Worm (Caenorhabditis elegans): ENCODE results near the gene kvs-3.

Gene kvs-3

ce11 chrV:9293359-9293758 lies 24.8 kb upstream of the kvs-3 start:
- TF ChIP-seq elt-3 (tag; optimal IDR thresholded peaks at IDR 0.05) (no peak), mep-1 (tag; optimal IDR thresholded peaks at IDR 0.05) (no peak), tbx-8 (GFP tag; optimal IDR thresholded peaks at IDR 0.05) (no peak), unc-120 (tag; optimal IDR thresholded peaks at IDR 0.05; ENCODE audit: poor library complexity, severe bottlenecking) (no peak), lsy-2 (tag; optimal IDR thresholded peaks at IDR 0.05) (no peak), unc-39 (tag; optimal IDR thresholded peaks at IDR 0.05) (no peak), elt-1 (tag; optimal IDR thresholded peaks at IDR 0.05; ENCODE audit: borderline replicate concordance, insufficient read depth) (no peak), lin-32 (GFP tag; optimal IDR thresholded peaks at IDR 0.05) (no peak), ces-1 (GFP tag; optimal IDR thresholded peaks at IDR 0.05) (peak; percentile 59), ztf-11 (tag; optimal IDR thresholded peaks at IDR 0.05) (no peak), ceh-39 (tag; optimal IDR thresholded peaks at IDR 0.05) (no peak), ceh-43 (GFP tag; optimal IDR thresholded peaks at IDR 0.05) (peak; percentile 24), M03D4.4 (tag; optimal IDR thresholded peaks at IDR 0.05) (peak; percentile 31), zip-8 (tag; optimal IDR thresholded peaks at IDR 0.05) (no peak), blmp-1 (tag; optimal IDR thresholded peaks at IDR 0.05) (no peak), lin-13 (tag; optimal IDR thresholded peaks at IDR 0.05) (no peak), hlh-1 (tag; optimal IDR thresholded peaks at IDR 0.05) (no peak), snpc-4 (tag; optimal IDR thresholded peaks at IDR 0.05) (no peak), sptf-1 (tag; optimal IDR thresholded peaks at IDR 0.05) (peak; percentile 61), drap-1 (GFP tag; optimal IDR thresholded peaks at IDR 0.05) (peak; percentile 29), cnd-1 (tag; optimal IDR thresholded peaks at IDR 0.05) (peak; percentile 1), nhr-76 (tag; optimal IDR thresholded peaks at IDR 0.05) (no peak), bed-3 (GFP tag; optimal IDR thresholded peaks at IDR 0.05) (peak; percentile 6), nhr-28 (tag; optimal IDR thresholded peaks at IDR 0.05) (no peak), sem-2 (GFP tag; optimal IDR thresholded peaks at IDR 0.05) (no peak), pha-4 (tag; optimal IDR thresholded peaks at IDR 0.05) (no peak), flh-1 (GFP tag; optimal IDR thresholded peaks at IDR 0.05) (no peak), nhr-12 (tag; optimal IDR thresholded peaks at IDR 0.05) (no peak), nhr-2 (tag; optimal IDR thresholded peaks at IDR 0.05) (no peak), unc-62 (GFP tag; optimal IDR thresholded peaks at IDR 0.05) (no peak), mls-2 (tag; optimal IDR thresholded peaks at IDR 0.05) (peak; percentile 19), ceh-83 (GFP tag; optimal IDR thresholded peaks at IDR 0.05) (peak; percentile 25), nhr-237 (tag; optimal IDR thresholded peaks at IDR 0.05) (no peak), mab-5 (tag; optimal IDR thresholded peaks at IDR 0.05) (no peak), ham-2 (GFP tag; optimal IDR thresholded peaks at IDR 0.05) (no peak)

- TF ChIP-seq ceh-39 (tag; optimal IDR thresholded peaks at IDR 0.05): no peak
- TF ChIP-seq unc-62 (GFP tag; optimal IDR thresholded peaks at IDR 0.05): peak; percentile 18
- peak; percentile 12 for TF ChIP-seq pha-4 (tag; optimal IDR thresholded peaks at IDR 0.05)
- peak; percentile 49 for TF ChIP-seq unc-120 (tag; optimal IDR thresholded peaks at IDR 0.05; ENCODE audit: poor library complexity, severe bottlenecking)
Measured at ce11 chrV:9295581-9295980, 22.5 kb upstream of the kvs-3 start.

- no peak for TF ChIP-seq nhr-12 (tag; optimal IDR thresholded peaks at IDR 0.05)
- TF ChIP-seq ztf-11 (tag; optimal IDR thresholded peaks at IDR 0.05): no peak
- TF ChIP-seq ceh-83 (GFP tag; optimal IDR thresholded peaks at IDR 0.05): no peak
- no peak for TF ChIP-seq lin-32 (GFP tag; optimal IDR thresholded peaks at IDR 0.05)
- TF ChIP-seq lsy-2 (tag; optimal IDR thresholded peaks at IDR 0.05): no peak
- no peak for TF ChIP-seq nhr-28 (tag; optimal IDR thresholded peaks at IDR 0.05)
- TF ChIP-seq ceh-43 (GFP tag; optimal IDR thresholded peaks at IDR 0.05): no peak
- TF ChIP-seq mep-1 (tag; optimal IDR thresholded peaks at IDR 0.05): no peak
- no peak for TF ChIP-seq cnd-1 (tag; optimal IDR thresholded peaks at IDR 0.05)
- no peak for TF ChIP-seq mls-2 (tag; optimal IDR thresholded peaks at IDR 0.05)
- no peak for TF ChIP-seq nhr-237 (tag; optimal IDR thresholded peaks at IDR 0.05)
- TF ChIP-seq sptf-1 (tag; optimal IDR thresholded peaks at IDR 0.05): no peak
- TF ChIP-seq elt-3 (tag; optimal IDR thresholded peaks at IDR 0.05): no peak
- TF ChIP-seq zip-8 (tag; optimal IDR thresholded peaks at IDR 0.05): no peak
- no peak for TF ChIP-seq tbx-8 (GFP tag; optimal IDR thresholded peaks at IDR 0.05)
- no peak for TF ChIP-seq ceh-39 (tag; optimal IDR thresholded peaks at IDR 0.05)
- no peak for TF ChIP-seq blmp-1 (tag; optimal IDR thresholded peaks at IDR 0.05)
- no peak for TF ChIP-seq elt-1 (tag; optimal IDR thresholded peaks at IDR 0.05; ENCODE audit: borderline replicate concordance, insufficient read depth)
Measured at ce11 chrV:9297332-9297731, 20.8 kb upstream of the kvs-3 start, which contains the start of gene F44A2.5. TSS of gene F44A2.5 (plus strand) at chrV:9297632.
